Worm (Caenorhabditis elegans) whole organism, early embryonic: ENCODE results near the gene nas-29.

ENCODE experiments used
- F13C5.2 ChIP-seq: sonication (generic microtip); optimal IDR thresholded peaks from 2 replicates; lab custom pipeline; 2017; ENCODE audit warnings: mild to moderate bottlenecking, missing genetic modification characterization, inconsistent platforms, missing compliant biosample characterization
- ama-1 ChIP-seq: fragments of 150-350 bp; optimal IDR thresholded peaks from 2 replicates; lab custom pipeline; 2014
- flt-1 ChIP-seq: fragments of 200-800 bp; sonication (Bioruptor generic); IDR thresholded peaks from 2 replicates; pipeline ENCODE4 v1.3.6; 2022; ENCODE audit warnings: missing genetic modification characterization, missing compliant biosample characterization
- hnd-1 ChIP-seq: sonication (generic microtip); optimal IDR thresholded peaks from 2 replicates; lab custom pipeline; 2016; ENCODE audit warnings: missing genetic modification characterization, missing compliant biosample characterization
- pes-1 ChIP-seq: fragments of 200-800 bp; sonication (Bioruptor generic); IDR thresholded peaks from 2 replicates; pipeline ENCODE4 v1.3.6; 2022; ENCODE audit warnings: missing genetic modification reagents, missing genetic modification characterization, missing compliant biosample characterization

- TF ChIP-seq ama-1 = no peak
- no peak for TF ChIP-seq hnd-1 (tag; lab: Kevin White, UChicago)
- no peak for TF ChIP-seq pes-1 (GFP tag; lab: Robert Waterston, UW)
- TF ChIP-seq F13C5.2 (tag; lab: Kevin White, UChicago) = no peak
- TF ChIP-seq flt-1 (GFP tag; lab: Robert Waterston, UW) = no peak
These were observed 29.8 kb upstream of the nas-29 start, which contains the start of gene C27D6.15 for ce11 chrII:5171610-5172009.
